Worm (Caenorhabditis elegans) whole organism, mixed stage, embryonic: Measurements from ENCODE around the gene ugt-36.
A peak's percentile ranks its signal among the peaks of the same experiment; 100 is the strongest.

Experiments used
- M03D4.4 ChIP-seq: sonication (generic microtip); optimal IDR thresholded peaks from 2 replicates; lab custom pipeline; 2017; ENCODE audit warnings: mild to moderate bottlenecking, missing genetic modification characterization, missing compliant biosample characterization
- bed-3 ChIP-seq: fragments of 200-800 bp; sonication (Bioruptor generic); optimal IDR thresholded peaks from 3 replicates; lab custom pipeline; 2018; ENCODE audit warnings: mild to moderate bottlenecking, missing genetic modification characterization, moderate library complexity, missing compliant biosample characterization
- blmp-1 ChIP-seq: fragments of 150-350 bp; optimal IDR thresholded peaks from 2 replicates; lab custom pipeline; 2014; ENCODE audit warnings: missing biosample characterization, missing genetic modification characterization
- ceh-43 ChIP-seq: fragments of 200-800 bp; sonication (Bioruptor generic); optimal IDR thresholded peaks from 2 replicates; lab custom pipeline; 2018; ENCODE audit warnings: mild to moderate bottlenecking, missing genetic modification characterization, moderate library complexity, missing compliant biosample characterization
- ces-1 ChIP-seq: fragments of 150-350 bp; optimal IDR thresholded peaks from 2 replicates; lab custom pipeline; 2014; ENCODE audit warnings: missing biosample characterization, missing genetic modification reagents, missing genetic modification characterization
- drap-1 ChIP-seq: fragments of 200-800 bp; sonication (Bioruptor generic); optimal IDR thresholded peaks from 3 replicates; lab custom pipeline; 2018; ENCODE audit warnings: mild to moderate bottlenecking, missing genetic modification characterization, missing compliant biosample characterization
- elt-1 ChIP-seq: sonication (generic microtip); optimal IDR thresholded peaks from 2 replicates; lab custom pipeline; 2017; ENCODE audit warnings: missing genetic modification characterization, mild to moderate bottlenecking, missing compliant biosample characterization, antibody characterized with exemption, moderate library complexity, borderline replicate concordance; ENCODE audit not compliant: insufficient read depth
- elt-3 ChIP-seq: fragments of 150-350 bp; optimal IDR thresholded peaks from 2 replicates; lab custom pipeline; 2014; ENCODE audit warnings: missing biosample characterization, missing genetic modification characterization
- flh-1 ChIP-seq: fragments of 200-800 bp; sonication (Bioruptor generic); optimal IDR thresholded peaks from 2 replicates; lab custom pipeline; 2018; ENCODE audit warnings: mild to moderate bottlenecking, missing genetic modification characterization, moderate library complexity, missing compliant biosample characterization
- ham-2 ChIP-seq: fragments of 200-800 bp; sonication (Bioruptor generic); optimal IDR thresholded peaks from 2 replicates; lab custom pipeline; 2018; ENCODE audit warnings: mild to moderate bottlenecking, missing genetic modification characterization, missing compliant biosample characterization
- lin-32 ChIP-seq: fragments of 200-800 bp; sonication (Bioruptor generic); optimal IDR thresholded peaks from 2 replicates; lab custom pipeline; 2018; ENCODE audit warnings: mild to moderate bottlenecking, missing genetic modification characterization, missing compliant biosample characterization
- mab-5 ChIP-seq: fragments of 150-350 bp; optimal IDR thresholded peaks from 2 replicates; lab custom pipeline; 2014; ENCODE audit warnings: missing biosample characterization, missing genetic modification characterization
- mep-1 ChIP-seq: fragments of 150-350 bp; optimal IDR thresholded peaks from 2 replicates; lab custom pipeline; 2017; ENCODE audit warnings: missing biosample characterization, missing genetic modification reagents, missing genetic modification characterization, inconsistent platforms
- mls-2 ChIP-seq: sonication (generic microtip); optimal IDR thresholded peaks from 2 replicates; lab custom pipeline; 2016; ENCODE audit warnings: mild to moderate bottlenecking, missing genetic modification characterization, moderate library complexity, missing compliant biosample characterization
- nhr-12 ChIP-seq: fragments of 150-350 bp; optimal IDR thresholded peaks from 2 replicates; lab custom pipeline; 2014; ENCODE audit warnings: missing biosample characterization, missing genetic modification characterization
- nhr-2 ChIP-seq: fragments of 150-350 bp; optimal IDR thresholded peaks from 2 replicates; lab custom pipeline; 2014; ENCODE audit warnings: missing biosample characterization, missing genetic modification characterization
- nhr-237 ChIP-seq: fragments of 150-350 bp; optimal IDR thresholded peaks from 2 replicates; lab custom pipeline; 2014; ENCODE audit warnings: missing biosample characterization, missing genetic modification characterization
- nhr-28 ChIP-seq: fragments of 150-350 bp; optimal IDR thresholded peaks from 2 replicates; lab custom pipeline; 2014; ENCODE audit warnings: missing biosample characterization, missing genetic modification characterization
- nhr-76 ChIP-seq: sonication (generic microtip); optimal IDR thresholded peaks from 2 replicates; lab custom pipeline; 2017; ENCODE audit warnings: missing biosample characterization, missing genetic modification characterization
- pha-4 ChIP-seq: fragments of 150-350 bp; optimal IDR thresholded peaks from 2 replicates; lab custom pipeline; 2018; ENCODE audit warnings: missing biosample characterization, missing genetic modification reagents, missing genetic modification characterization
- sem-2 ChIP-seq: fragments of 200-800 bp; sonication (Bioruptor generic); optimal IDR thresholded peaks from 2 replicates; lab custom pipeline; 2018; ENCODE audit warnings: mild to moderate bottlenecking, missing genetic modification characterization, missing compliant biosample characterization
- snpc-4 ChIP-seq: fragments of 150-350 bp; optimal IDR thresholded peaks from 2 replicates; lab custom pipeline; 2014; ENCODE audit warnings: missing biosample characterization, missing genetic modification characterization
- sptf-1 ChIP-seq: sonication (generic microtip); optimal IDR thresholded peaks from 2 replicates; lab custom pipeline; 2017; ENCODE audit warnings: mild to moderate bottlenecking, missing genetic modification characterization, moderate library complexity, missing compliant biosample characterization
- tbx-8 ChIP-seq: fragments of 200-800 bp; sonication (Bioruptor generic); optimal IDR thresholded peaks from 2 replicates; lab custom pipeline; 2018; ENCODE audit warnings: mild to moderate bottlenecking, missing genetic modification characterization, moderate library complexity, missing compliant biosample characterization
- unc-120 ChIP-seq: sonication (generic microtip); optimal IDR thresholded peaks from 2 replicates; lab custom pipeline; 2017; ENCODE audit warnings: missing genetic modification characterization, missing compliant biosample characterization; ENCODE audit not compliant: poor library complexity, severe bottlenecking
- unc-39 ChIP-seq: fragments of 150-350 bp; optimal IDR thresholded peaks from 2 replicates; lab custom pipeline; 2014; ENCODE audit warnings: missing biosample characterization, missing genetic modification characterization
- unc-62 ChIP-seq: fragments of 150-350 bp; optimal IDR thresholded peaks from 2 replicates; lab custom pipeline; 2014; ENCODE audit warnings: missing biosample characterization, missing genetic modification reagents, missing genetic modification characterization
- zip-8 ChIP-seq: fragments of 150-350 bp; optimal IDR thresholded peaks from 2 replicates; lab custom pipeline; 2014; ENCODE audit warnings: missing biosample characterization, missing genetic modification characterization
- ztf-11 ChIP-seq: fragments of 150-350 bp; optimal IDR thresholded peaks from 2 replicates; lab custom pipeline; 2014; ENCODE audit warnings: missing biosample characterization, missing genetic modification characterization

ugt-36 gene

ce11 chrV:7175201-7175600 lies 8.4 kb downstream of the ugt-36 start, which contains the start of gene lgc-39:
Gene lgc-39, plus strand, starts transcription at chrV:7175501.
- no peak for TF ChIP-seq ceh-43 (GFP tag; lab: Kevin White, UChicago)
- TF ChIP-seq sem-2 (GFP tag; lab: Kevin White, UChicago), result no peak
- no peak for TF ChIP-seq pha-4 (tag; lab: Kevin White, UChicago)
- no peak for TF ChIP-seq nhr-12 (tag; lab: Kevin White, UChicago)
- TF ChIP-seq elt-3 (tag; lab: Kevin White, UChicago), result no peak
- TF ChIP-seq sptf-1 (tag; lab: Kevin White, UChicago), result no peak
- TF ChIP-seq mls-2, result no peak
- TF ChIP-seq zip-8 (tag; lab: Kevin White, UChicago), result no peak
- TF ChIP-seq elt-1, result no peak
- no peak for TF ChIP-seq ztf-11 (tag; lab: Kevin White, UChicago)
- no peak for TF ChIP-seq nhr-28 (tag; lab: Kevin White, UChicago)
- TF ChIP-seq nhr-76 (tag; lab: Kevin White, UChicago), result no peak
- no peak for TF ChIP-seq mab-5 (tag; lab: Kevin White, UChicago)
- no peak for TF ChIP-seq snpc-4 (tag; lab: Kevin White, UChicago)
- no peak for TF ChIP-seq M03D4.4
- TF ChIP-seq tbx-8 (GFP tag; lab: Kevin White, UChicago), result no peak
- TF ChIP-seq ham-2 (GFP tag; lab: Kevin White, UChicago), result no peak
- no peak for TF ChIP-seq bed-3
- TF ChIP-seq, all 35 proteins: peak for 0

- no peak for TF ChIP-seq ceh-43 (GFP tag; lab: Kevin White, UChicago)
- TF ChIP-seq M03D4.4, result no peak
- no peak for TF ChIP-seq ces-1 (GFP tag; lab: Kevin White, UChicago)
- peak; percentile 9 for TF ChIP-seq nhr-237 (tag; lab: Kevin White, UChicago)
- TF ChIP-seq nhr-2 (tag; lab: Kevin White, UChicago), result no peak
Measured at ce11 chrV:7178843-7179242, 12.0 kb downstream of the ugt-36 start, which contains the start of gene cpsf-2. Gene cpsf-2, plus strand, starts transcription at chrV:7179172.

ce11 chrV:7184549-7184948 lies 17.7 kb downstream of the ugt-36 start, which contains the start of gene pitr-5:
Gene pitr-5, plus strand, starts transcription at chrV:7184849.
- TF ChIP-seq unc-62 (GFP tag; lab: Kevin White, UChicago) (no peak), nhr-12 (tag; lab: Kevin White, UChicago) (no peak), ztf-11 (tag; lab: Kevin White, UChicago) (no peak), sptf-1 (tag; lab: Kevin White, UChicago) (no peak), unc-120 (tag; lab: Kevin White, UChicago) (no peak), nhr-237 (tag; lab: Kevin White, UChicago) (no peak), unc-39 (tag; lab: Kevin White, UChicago) (no peak), nhr-2 (tag; lab: Kevin White, UChicago) (no peak), sem-2 (GFP tag; lab: Kevin White, UChicago) (no peak), mls-2 (no peak), ces-1 (GFP tag; lab: Kevin White, UChicago) (no peak), elt-3 (tag; lab: Kevin White, UChicago) (no peak), nhr-28 (tag; lab: Kevin White, UChicago) (no peak), blmp-1 (tag; lab: Kevin White, UChicago) (no peak), flh-1 (no peak), lin-32 (GFP tag; lab: Kevin White, UChicago) (no peak), mep-1 (tag; lab: Kevin White, UChicago) (no peak), pha-4 (tag; lab: Kevin White, UChicago) (no peak), bed-3 (no peak)

ce11 chrV:7186599-7186998 lies 19.8 kb downstream of the ugt-36 start:
- no peak for TF ChIP-seq ham-2 (GFP tag; lab: Kevin White, UChicago)

ce11 chrV:7187295-7187694 lies 20.5 kb downstream of the ugt-36 start:
- TF ChIP-seq mls-2, result no peak
- no peak for TF ChIP-seq bed-3
- TF ChIP-seq mab-5 (tag; lab: Kevin White, UChicago), result no peak
- TF ChIP-seq sem-2 (GFP tag; lab: Kevin White, UChicago), result no peak
- TF ChIP-seq drap-1 (GFP tag; lab: Kevin White, UChicago), result no peak
- TF ChIP-seq ceh-43 (GFP tag; lab: Kevin White, UChicago), result no peak
- no peak for TF ChIP-seq tbx-8 (GFP tag; lab: Kevin White, UChicago)
- no peak for TF ChIP-seq unc-120 (tag; lab: Kevin White, UChicago)
